Fruit fly (Drosophila melanogaster) whole organism, embryonic: ENCODE results near the gene CG8379.

Experiments
- CG10274 ChIP-seq: fragments of 200-800 bp; sonication (Bioruptor generic); optimal IDR thresholded peaks from 3 replicates; lab custom pipeline; 2017; ENCODE audit warnings: missing biosample characterization, mild to moderate bottlenecking, missing genetic modification characterization
- CG12659 ChIP-seq: fragments of 200-800 bp; sonication (Bioruptor generic); optimal IDR thresholded peaks from 3 replicates; lab custom pipeline; 2017; ENCODE audit warnings: mild to moderate bottlenecking, missing biosample characterization, missing genetic modification reagents, missing genetic modification characterization
- CG13624 ChIP-seq: fragments of 200-800 bp; sonication (Bioruptor generic); optimal IDR thresholded peaks from 2 replicates; lab custom pipeline; 2016; ENCODE audit warnings: missing biosample characterization, missing genetic modification characterization
- CG3726 ChIP-seq: fragments of 200-800 bp; sonication (Bioruptor generic); IDR thresholded peaks from 3 replicates; pipeline ENCODE4, ENCODE4 v1.3.6; 2022; ENCODE audit warnings: missing biosample characterization, missing genetic modification characterization
- CG6854 ChIP-seq: fragments of 200-800 bp; sonication (Bioruptor generic); optimal IDR thresholded peaks from 3 replicates; lab custom pipeline; 2017; ENCODE audit warnings: missing biosample characterization, mild to moderate bottlenecking, missing genetic modification characterization
- CG7357 ChIP-seq: fragments of 200-800 bp; sonication (Bioruptor generic); IDR thresholded peaks from 3 replicates; pipeline ENCODE4 v1.3.6; 2022; ENCODE audit warnings: missing biosample characterization, missing genetic modification characterization
- Fer3 ChIP-seq: fragments of 200-800 bp; sonication (Bioruptor generic); optimal IDR thresholded peaks from 2 replicates; lab custom pipeline; 2018; ENCODE audit warnings: missing biosample characterization, mild to moderate bottlenecking, missing genetic modification characterization, moderate library complexity
- Hand ChIP-seq: fragments of 200-800 bp; sonication (Bioruptor generic); optimal IDR thresholded peaks from 2 replicates; lab custom pipeline; 2017; ENCODE audit warnings: mild to moderate bottlenecking, missing biosample characterization, missing genetic modification reagents, missing genetic modification characterization
- NC2α ChIP-seq: fragments of 200-800 bp; sonication (Bioruptor generic); optimal IDR thresholded peaks from 2 replicates; lab custom pipeline; 2016; ENCODE audit warnings: missing biosample characterization, missing genetic modification characterization
- corto ChIP-seq: fragments of 200-800 bp; sonication (Bioruptor generic); optimal IDR thresholded peaks from 2 replicates; lab custom pipeline; 2016; ENCODE audit warnings: missing biosample characterization, mild to moderate bottlenecking, missing genetic modification characterization, moderate library complexity
- danr ChIP-seq: fragments of 200-800 bp; sonication (Bioruptor generic); IDR thresholded peaks from 2 replicates; pipeline ENCODE4 v1.3.6; 2022; ENCODE audit warnings: missing biosample characterization, missing genetic modification characterization
- sd ChIP-seq: fragments of 200-800 bp; sonication (Bioruptor generic); optimal IDR thresholded peaks from 3 replicates; lab custom pipeline; 2018; ENCODE audit warnings: missing biosample characterization, mild to moderate bottlenecking, missing genetic modification characterization, moderate library complexity
- sna ChIP-seq: fragments of 200-800 bp; sonication (Bioruptor generic); IDR thresholded peaks from 2 replicates; pipeline ENCODE4 v1.3.6; 2022; ENCODE audit warnings: missing biosample characterization, missing genetic modification characterization; ENCODE audit not compliant: partially characterized antibody
- zf30C ChIP-seq: fragments of 200-800 bp; sonication (Bioruptor generic); optimal IDR thresholded peaks from 3 replicates; lab custom pipeline; 2018; ENCODE audit warnings: missing biosample characterization, mild to moderate bottlenecking, missing genetic modification characterization

dm6 chr3R:8806638-8807037 lies 17.6 kb upstream of the CG8379 start:
- TF ChIP-seq CG12659 (GFP tag; lab: Kevin White, UChicago) (no peak), corto (no peak), CG6854 (no peak), NC2α (GFP tag; lab: Kevin White, UChicago) (no peak), danr (GFP tag; lab: Robert Waterston, UW) (no peak), zf30C (GFP tag; lab: Kevin White, UChicago) (no peak), CG13624 (no peak), CG3726 (GFP tag; lab: Robert Waterston, UW) (no peak), sna (GFP tag; lab: Robert Waterston, UW) (no peak), CG10274 (GFP tag; lab: Kevin White, UChicago) (no peak), sd (no peak), Fer3 (tag; lab: Kevin White, UChicago) (no peak), Hand (GFP tag; lab: Kevin White, UChicago) (no peak), CG7357 (GFP tag; lab: Robert Waterston, UW) (no peak)
